Worm (Caenorhabditis elegans) whole organism, L1 larva: ENCODE measurements around the gene sysm-1.

Experiments
- C04F5.9 ChIP-seq: sonication (generic microtip); optimal IDR thresholded peaks from 2 replicates; lab custom pipeline; 2016; ENCODE audit warnings: missing genetic modification characterization, missing compliant biosample characterization
- C16A3.4 ChIP-seq: fragments of 150-350 bp; optimal IDR thresholded peaks from 2 replicates; lab custom pipeline; 2014; ENCODE audit warnings: missing biosample characterization, missing genetic modification characterization
- C34B4.2 ChIP-seq: sonication (generic microtip); optimal IDR thresholded peaks from 2 replicates; lab custom pipeline; 2017; ENCODE audit warnings: mild to moderate bottlenecking, missing genetic modification characterization, missing compliant biosample characterization
- aha-1 ChIP-seq: fragments of 150-350 bp; optimal IDR thresholded peaks from 2 replicates; lab custom pipeline; 2014; ENCODE audit warnings: missing biosample characterization, missing genetic modification characterization
- alr-1 ChIP-seq: fragments of 200-800 bp; sonication (Bioruptor generic); optimal IDR thresholded peaks from 2 replicates; lab custom pipeline; 2018; ENCODE audit warnings: borderline replicate concordance, mild to moderate bottlenecking, missing genetic modification characterization, missing compliant biosample characterization
- aly-2 ChIP-seq: fragments of 150-350 bp; optimal IDR thresholded peaks from 2 replicates; lab custom pipeline; 2014; ENCODE audit warnings: missing biosample characterization, missing genetic modification characterization
- ceh-82 ChIP-seq, 3 experiments: fragments of 150-350 bp in 1 of 3; sonication (generic microtip) in 2 of 3; optimal IDR thresholded peaks; 2 replicates each; lab custom pipeline; 2014 to 2017; ENCODE audit warnings: missing biosample characterization in 3 of 3, missing genetic modification characterization in 3 of 3
- ceh-88 ChIP-seq: fragments of 200-800 bp; sonication (Bioruptor generic); IDR thresholded peaks from 2 replicates; pipeline ENCODE4 v1.3.6; 2022; ENCODE audit warnings: missing genetic modification characterization, missing compliant biosample characterization
- ceh-90 ChIP-seq: sonication (generic microtip); optimal IDR thresholded peaks from 2 replicates; lab custom pipeline; 2016; ENCODE audit warnings: missing genetic modification characterization, missing compliant biosample characterization
- ces-1 ChIP-seq: fragments of 150-350 bp; optimal IDR thresholded peaks from 2 replicates; lab custom pipeline; 2014; ENCODE audit warnings: missing biosample characterization, missing genetic modification reagents, missing genetic modification characterization
- efl-1 ChIP-seq, 4 experiments: fragments of 150-350 bp; optimal IDR thresholded peaks in 3 of 4; peaks in 1 of 4; 1 replicate in 1 of 4; 2 replicates in 3 of 4; lab custom pipeline; 2014; ENCODE audit warnings: missing biosample characterization in 2 of 4, missing genetic modification characterization in 2 of 4, missing genetic modification reagents in 2 of 4
- efl-3 ChIP-seq: fragments of 200-800 bp; sonication (Bioruptor generic); optimal IDR thresholded peaks from 2 replicates; lab custom pipeline; 2018; ENCODE audit warnings: mild to moderate bottlenecking, missing genetic modification characterization, missing compliant biosample characterization
- egl-13 ChIP-seq: sonication (generic microtip); optimal IDR thresholded peaks from 2 replicates; lab custom pipeline; 2016; ENCODE audit warnings: missing genotype, missing genetic modification reagents, missing genetic modification characterization, missing compliant biosample characterization
- egl-27 ChIP-seq, 2 experiments: fragments of 150-350 bp in 1 of 2; sonication (generic microtip); optimal IDR thresholded peaks; 3 replicates each; lab custom pipeline; 2017 to 2018; ENCODE audit warnings: missing biosample characterization in 2 of 2, missing genetic modification characterization in 2 of 2, missing genetic modification reagents in 2 of 2
- elt-2 ChIP-seq: sonication (generic microtip); optimal IDR thresholded peaks from 2 replicates; lab custom pipeline; 2016; ENCODE audit warnings: missing genetic modification characterization, mild to moderate bottlenecking, inconsistent platforms, missing compliant biosample characterization, missing genetic modification reagents
- elt-3 ChIP-seq, 6 experiments: fragments of 150-350 bp in 1 of 6; sonication (generic microtip); optimal IDR thresholded peaks; 2 replicates each; lab custom pipeline; 2017 to 2018; ENCODE audit warnings: missing biosample characterization in 6 of 6, missing genetic modification characterization in 6 of 6, inconsistent platforms in 1 of 6
- ets-5 ChIP-seq: fragments of 200-800 bp; sonication (Bioruptor generic); IDR thresholded peaks from 2 replicates; pipeline ENCODE4 v1.3.6; 2022; ENCODE audit warnings: missing genetic modification characterization, missing compliant biosample characterization
- fkh-10 ChIP-seq: sonication (generic microtip); optimal IDR thresholded peaks from 2 replicates; lab custom pipeline; 2017; ENCODE audit warnings: missing biosample characterization, missing genetic modification reagents, missing genetic modification characterization
- fkh-4 ChIP-seq: sonication (generic microtip); optimal IDR thresholded peaks from 2 replicates; lab custom pipeline; 2016; ENCODE audit warnings: missing compliant biosample characterization, missing genetic modification characterization, borderline replicate concordance
- fkh-8 ChIP-seq: sonication (generic microtip); optimal IDR thresholded peaks from 2 replicates; lab custom pipeline; 2016; ENCODE audit warnings: mild to moderate bottlenecking, missing genetic modification characterization, missing compliant biosample characterization
- fos-1 ChIP-seq: fragments of 150-350 bp; optimal IDR thresholded peaks from 2 replicates; lab custom pipeline; 2014; ENCODE audit warnings: missing biosample characterization, missing genetic modification characterization
- grh-1 ChIP-seq: fragments of 200-800 bp; sonication (Bioruptor generic); IDR thresholded peaks from 2 replicates; pipeline ENCODE4 v1.3.6; 2022; ENCODE audit warnings: missing genetic modification reagents, missing genetic modification characterization, missing compliant biosample characterization
- hlh-4 ChIP-seq: sonication (generic microtip); optimal IDR thresholded peaks from 2 replicates; lab custom pipeline; 2016; ENCODE audit warnings: mild to moderate bottlenecking, missing genetic modification characterization, missing compliant biosample characterization
- hpl-2 ChIP-seq: fragments of 150-350 bp; optimal IDR thresholded peaks from 2 replicates; lab custom pipeline; 2014; ENCODE audit warnings: missing biosample characterization, missing genetic modification reagents, missing genetic modification characterization
- lin-13 ChIP-seq: fragments of 150-350 bp; optimal IDR thresholded peaks from 2 replicates; lab custom pipeline; 2014; ENCODE audit warnings: missing biosample characterization, missing genetic modification reagents, missing genetic modification characterization
- lin-14 ChIP-seq: fragments of 200-800 bp; sonication (Bioruptor generic); optimal IDR thresholded peaks from 2 replicates; lab custom pipeline; 2018; ENCODE audit warnings: mild to moderate bottlenecking, missing genetic modification characterization, moderate library complexity, missing compliant biosample characterization
- lin-35 ChIP-seq, 2 experiments: fragments of 150-350 bp; optimal IDR thresholded peaks; 2 replicates each; lab custom pipeline; 2014; ENCODE audit warnings: missing biosample characterization in 2 of 2, missing genetic modification characterization in 2 of 2, missing genetic modification reagents in 2 of 2
- lsy-2 ChIP-seq, 2 experiments: fragments of 150-350 bp; optimal IDR thresholded peaks; 2 replicates each; lab custom pipeline; 2014; ENCODE audit warnings: missing biosample characterization in 2 of 2, missing genetic modification characterization in 2 of 2
- mab-9 ChIP-seq: fragments of 200-800 bp; sonication (Bioruptor generic); IDR thresholded peaks from 2 replicates; pipeline ENCODE4 v1.3.6; 2022; ENCODE audit warnings: missing genetic modification reagents, missing genetic modification characterization, missing compliant biosample characterization
- mdl-1 ChIP-seq, 2 experiments: fragments of 150-350 bp; optimal IDR thresholded peaks; 2 replicates each; lab custom pipeline; 2014 to 2017; ENCODE audit warnings: missing biosample characterization in 2 of 2, missing genetic modification characterization in 2 of 2, inconsistent platforms in 1 of 2
- mep-1 ChIP-seq: fragments of 150-350 bp; optimal IDR thresholded peaks from 2 replicates; lab custom pipeline; 2014; ENCODE audit warnings: missing biosample characterization, missing genetic modification characterization
- nhr-20 ChIP-seq: sonication (generic microtip); optimal IDR thresholded peaks from 2 replicates; lab custom pipeline; 2016; ENCODE audit warnings: mild to moderate bottlenecking, missing genetic modification characterization, missing compliant biosample characterization
- nhr-28 ChIP-seq: fragments of 150-350 bp; optimal IDR thresholded peaks from 2 replicates; lab custom pipeline; 2014; ENCODE audit warnings: missing biosample characterization, missing genetic modification characterization
- nhr-71 ChIP-seq: sonication (generic microtip); optimal IDR thresholded peaks from 2 replicates; lab custom pipeline; 2016; ENCODE audit warnings: mild to moderate bottlenecking, missing genetic modification characterization, moderate library complexity, missing compliant biosample characterization
- nhr-76 ChIP-seq: sonication (generic microtip); optimal IDR thresholded peaks from 2 replicates; lab custom pipeline; 2017; ENCODE audit warnings: missing biosample characterization, missing genetic modification characterization
- nhr-77 ChIP-seq: fragments of 150-350 bp; optimal IDR thresholded peaks from 2 replicates; lab custom pipeline; 2014; ENCODE audit warnings: missing biosample characterization, missing genetic modification characterization
- nhr-84 ChIP-seq: sonication (generic microtip); optimal IDR thresholded peaks from 2 replicates; lab custom pipeline; 2017; ENCODE audit warnings: missing biosample characterization, missing genetic modification characterization
- nhr-85 ChIP-seq: sonication (generic microtip); peaks from one replicate; lab custom pipeline; 2016; ENCODE audit warnings: missing genetic modification characterization, inconsistent platforms, missing compliant biosample characterization
- nhr-90 ChIP-seq: sonication (generic microtip); optimal IDR thresholded peaks from 2 replicates; lab custom pipeline; 2016; ENCODE audit warnings: mild to moderate bottlenecking, missing genetic modification characterization, missing compliant biosample characterization; ENCODE audit not compliant: poor library complexity
- pax-3 ChIP-seq: fragments of 200-800 bp; sonication (Bioruptor generic); optimal IDR thresholded peaks from 2 replicates; lab custom pipeline; 2018; ENCODE audit warnings: mild to moderate bottlenecking, missing genetic modification characterization, moderate library complexity, missing compliant biosample characterization
- pqm-1 ChIP-seq: sonication (generic microtip); optimal IDR thresholded peaks from 3 replicates; lab custom pipeline; 2017; ENCODE audit warnings: missing biosample characterization, missing genetic modification characterization
- skn-1 ChIP-seq: fragments of 150-350 bp; optimal IDR thresholded peaks from 2 replicates; lab custom pipeline; 2014; ENCODE audit warnings: missing biosample characterization, missing genetic modification characterization
- snu-23 ChIP-seq: sonication (generic microtip); optimal IDR thresholded peaks from 2 replicates; lab custom pipeline; 2016; ENCODE audit warnings: missing genetic modification characterization, missing compliant biosample characterization
- sox-4 ChIP-seq: sonication (generic microtip); optimal IDR thresholded peaks from 2 replicates; lab custom pipeline; 2016; ENCODE audit warnings: missing genetic modification characterization, missing compliant biosample characterization
- sptf-1 ChIP-seq: fragments of 150-350 bp; optimal IDR thresholded peaks from 2 replicates; lab custom pipeline; 2014; ENCODE audit warnings: missing biosample characterization, missing genetic modification characterization
- sup-37 ChIP-seq: fragments of 200-800 bp; sonication (Bioruptor generic); optimal IDR thresholded peaks from 2 replicates; lab custom pipeline; 2018; ENCODE audit warnings: mild to moderate bottlenecking, missing genetic modification characterization, missing compliant biosample characterization
- tlp-1 ChIP-seq: fragments of 150-350 bp; optimal IDR thresholded peaks from 2 replicates; lab custom pipeline; 2014; ENCODE audit warnings: missing biosample characterization, missing genetic modification characterization
- unc-30 ChIP-seq: sonication (generic microtip); optimal IDR thresholded peaks from 2 replicates; lab custom pipeline; 2017; ENCODE audit warnings: missing biosample characterization, missing genetic modification characterization
- unc-86 ChIP-seq: sonication (generic microtip); optimal IDR thresholded peaks from 2 replicates; lab custom pipeline; 2016; ENCODE audit warnings: missing genetic modification characterization, missing compliant biosample characterization
- unc-98 ChIP-seq: fragments of 200-800 bp; sonication (Bioruptor generic); IDR thresholded peaks from 2 replicates; pipeline ENCODE4 v1.3.6; 2022; ENCODE audit warnings: missing genetic modification characterization, missing compliant biosample characterization
- zag-1 ChIP-seq: fragments of 150-350 bp; optimal IDR thresholded peaks from 2 replicates; lab custom pipeline; 2014; ENCODE audit warnings: missing biosample characterization, missing genetic modification characterization
- ztf-11 ChIP-seq, 2 experiments: sonication (generic microtip); optimal IDR thresholded peaks; 2 replicates each; lab custom pipeline; 2016 to 2017; ENCODE audit warnings: missing genetic modification characterization in 2 of 2, missing biosample characterization in 1 of 2, missing compliant biosample characterization in 1 of 2
- ztf-4 ChIP-seq: fragments of 150-350 bp; optimal IDR thresholded peaks from 2 replicates; lab custom pipeline; 2014; ENCODE audit warnings: missing biosample characterization, missing genetic modification characterization

sysm-1 gene

ce11 chrII:9128132-9128531 lies 45.1 kb upstream of the sysm-1 start:
- TF ChIP-seq elt-3 (tag; optimal IDR thresholded peaks at IDR 0.05; lab: Kevin White, UChicago) (peak in 4 of 6 experiments; percentile 15 to 93 (median 91)), sup-37 (GFP tag; lab: Kevin White, UChicago) (no peak), pqm-1 (tag; lab: Kevin White, UChicago) (no peak), nhr-76 (tag; lab: Kevin White, UChicago) (no peak), fkh-4 (tag; lab: Kevin White, UChicago) (no peak), hpl-2 (GFP tag; lab: Kevin White, UChicago) (no peak), sox-4 (tag; lab: Kevin White, UChicago) (no peak), C16A3.4 (tag; lab: Kevin White, UChicago) (peak; percentile 5), mdl-1 (tag; optimal IDR thresholded peaks at IDR 0.05; lab: Kevin White, UChicago) (peak in 1 of 2 experiments; percentile 2), ceh-90 (tag; lab: Kevin White, UChicago) (no peak), hlh-4 (tag; lab: Kevin White, UChicago) (no peak), lin-14 (GFP tag; lab: Kevin White, UChicago) (peak; percentile 48), egl-27 (tag; optimal IDR thresholded peaks at IDR 0.05; lab: Kevin White, UChicago) (no peak), fos-1 (tag; lab: Kevin White, UChicago) (no peak), lin-13 (no peak), zag-1 (tag; lab: Kevin White, UChicago) (no peak), aha-1 (no peak), fkh-10 (GFP tag; lab: Kevin White, UChicago) (no peak), aly-2 (tag; lab: Kevin White, UChicago) (no peak), ztf-4 (tag; lab: Kevin White, UChicago) (no peak), unc-86 (tag; lab: Kevin White, UChicago) (no peak), nhr-85 (tag; lab: Kevin White, UChicago) (peak; percentile 75), alr-1 (no peak), unc-98 (GFP tag; lab: Robert Waterston, UW) (no peak), nhr-20 (peak; percentile 39), lin-35 (GFP tag; optimal IDR thresholded peaks at IDR 0.05; lab: Kevin White, UChicago) (peak in 1 of 2 experiments; percentile 57), skn-1 (peak; percentile 80), nhr-28 (no peak), C34B4.2 (tag; lab: Kevin White, UChicago) (no peak), tlp-1 (no peak), fkh-8 (tag; lab: Kevin White, UChicago) (no peak), mep-1 (tag; lab: Kevin White, UChicago) (peak; percentile 68), egl-13 (tag; lab: Kevin White, UChicago) (no peak), ztf-11 (tag; optimal IDR thresholded peaks at IDR 0.05; lab: Kevin White, UChicago) (no peak), pax-3 (tag; lab: Kevin White, UChicago) (no peak), elt-2 (tag; lab: Kevin White, UChicago) (peak; percentile 79), grh-1 (GFP tag; lab: Robert Waterston, UW) (peak; percentile 50), nhr-84 (no peak), ceh-82 (tag; optimal IDR thresholded peaks at IDR 0.05; lab: Kevin White, UChicago) (peak in 1 of 3 experiments; percentile 22), unc-30 (tag; lab: Kevin White, UChicago) (no peak), ceh-88 (GFP tag; lab: Robert Waterston, UW) (no peak), mab-9 (GFP tag; lab: Robert Waterston, UW) (no peak), nhr-77 (tag; lab: Kevin White, UChicago) (peak; percentile 27), ets-5 (GFP tag; lab: Robert Waterston, UW) (no peak), lsy-2 (tag; optimal IDR thresholded peaks at IDR 0.05; lab: Kevin White, UChicago) (peak in 1 of 2 experiments; percentile 36), sptf-1 (tag; lab: Kevin White, UChicago) (no peak), efl-1 (optimal IDR thresholded peaks at IDR 0.05; lab: Kevin White, UChicago) (peak in 1 of 2 experiments; percentile 25), efl-1 (GFP tag; optimal IDR thresholded peaks at IDR 0.05 in 1 of 2; lab: Kevin White, UChicago) (peak in 1 of 2 experiments; percentile 0), ces-1 (GFP tag; lab: Kevin White, UChicago) (no peak), snu-23 (GFP tag; lab: Kevin White, UChicago) (peak; percentile 19), C04F5.9 (tag; lab: Kevin White, UChicago) (no peak), efl-3 (GFP tag; lab: Kevin White, UChicago) (no peak), nhr-71 (tag; lab: Kevin White, UChicago) (peak; percentile 32), nhr-90 (tag; lab: Kevin White, UChicago) (peak; percentile 7)
